Worm (Caenorhabditis elegans) whole organism, L4 larva: Measurements from ENCODE around the gene srx-47.

Experiments used
- ceh-62 ChIP-seq: sonication (generic microtip); optimal IDR thresholded peaks from 2 replicates; lab custom pipeline; 2017; ENCODE audit warnings: missing biosample characterization, missing genetic modification characterization
- daf-16 ChIP-seq, 3 experiments: sonication (generic microtip); optimal IDR thresholded peaks; 2 replicates each; lab custom pipeline; 2016 to 2017; ENCODE audit warnings: missing genetic modification characterization in 3 of 3, missing genetic modification reagents in 3 of 3, mild to moderate bottlenecking in 2 of 3, missing compliant biosample characterization in 2 of 3, missing biosample characterization in 1 of 3, moderate library complexity in 1 of 3
- lin-29 ChIP-seq: fragments of 200-800 bp; sonication (Bioruptor generic); IDR thresholded peaks from 2 replicates; pipeline ENCODE4 v1.3.6; 2022; ENCODE audit warnings: missing genetic modification reagents, missing genetic modification characterization, missing compliant biosample characterization
- lir-3 ChIP-seq: sonication (generic microtip); optimal IDR thresholded peaks from 2 replicates; lab custom pipeline; 2016; ENCODE audit warnings: mild to moderate bottlenecking, missing genetic modification characterization, missing compliant biosample characterization
- lsy-2 ChIP-seq, 2 experiments: fragments of 150-350 bp in 1 of 2; sonication (generic microtip) in 1 of 2; optimal IDR thresholded peaks; 2 replicates each; lab custom pipeline; 2014 to 2017; ENCODE audit warnings: missing biosample characterization in 2 of 2, missing genetic modification characterization in 2 of 2
- nhr-237 ChIP-seq: sonication (generic microtip); optimal IDR thresholded peaks from 2 replicates; lab custom pipeline; 2017; ENCODE audit warnings: missing biosample characterization, missing genetic modification characterization
- nhr-76 ChIP-seq: fragments of 150-350 bp; optimal IDR thresholded peaks from 2 replicates; lab custom pipeline; 2014; ENCODE audit warnings: missing biosample characterization, missing genetic modification characterization
- nhr-77 ChIP-seq: fragments of 150-350 bp; optimal IDR thresholded peaks from 2 replicates; lab custom pipeline; 2014; ENCODE audit warnings: missing biosample characterization, missing genetic modification characterization
- snpc-4 ChIP-seq: fragments of 150-350 bp; optimal IDR thresholded peaks from 2 replicates; lab custom pipeline; 2014; ENCODE audit warnings: missing biosample characterization, missing genetic modification characterization
- unc-62 ChIP-seq, 3 experiments: fragments of 150-350 bp in 1 of 3; sonication (generic microtip); optimal IDR thresholded peaks in 2 of 3; peaks in 1 of 3; 1 replicate in 1 of 3; 2 replicates in 2 of 3; lab custom pipeline; 2014 to 2017; ENCODE audit warnings: missing biosample characterization in 3 of 3, missing genetic modification characterization in 3 of 3, missing genetic modification reagents in 3 of 3, missing genotype in 1 of 3
- zag-1 ChIP-seq: fragments of 150-350 bp; optimal IDR thresholded peaks from 2 replicates; lab custom pipeline; 2014; ENCODE audit warnings: missing biosample characterization, missing genetic modification characterization

- TF ChIP-seq unc-62 (GFP tag; optimal IDR thresholded peaks at IDR 0.05 in 1 of 2; lab: Kevin White, UChicago) (no peak), unc-62 (tag; optimal IDR thresholded peaks at IDR 0.05; lab: Kevin White, UChicago) (no peak), lin-29 (no peak), ceh-62 (tag; lab: Kevin White, UChicago) (no peak), nhr-77 (tag; lab: Kevin White, UChicago) (no peak), lir-3 (tag; lab: Kevin White, UChicago) (no peak), nhr-76 (tag; lab: Kevin White, UChicago) (no peak), nhr-237 (tag; lab: Kevin White, UChicago) (no peak), lsy-2 (tag; optimal IDR thresholded peaks at IDR 0.05; lab: Kevin White, UChicago) (no peak), snpc-4 (tag; lab: Kevin White, UChicago) (no peak), zag-1 (tag; lab: Kevin White, UChicago) (no peak), daf-16 (GFP tag; optimal IDR thresholded peaks at IDR 0.05; lab: Kevin White, UChicago) (no peak), daf-16 (tag; optimal IDR thresholded peaks at IDR 0.05; lab: Kevin White, UChicago) (no peak)
Measured at ce11 chrV:9376417-9376816, 26.6 kb downstream of the srx-47 start, which contains the start of gene E02C12.19.
